Worm (Caenorhabditis elegans) whole organism, late embryonic: ENCODE data around the gene F48E3.2.

ENCODE experiments used
- ama-1 ChIP-seq: fragments of 150-350 bp; optimal IDR thresholded peaks from 2 replicates; lab custom pipeline; 2014
- ceh-9 ChIP-seq: sonication (generic microtip); optimal IDR thresholded peaks from 2 replicates; lab custom pipeline; 2016; ENCODE audit warnings: mild to moderate bottlenecking, missing genetic modification characterization, inconsistent platforms, missing compliant biosample characterization
- nfya-1 ChIP-seq: sonication (generic microtip); optimal IDR thresholded peaks from 2 replicates; lab custom pipeline; 2017; ENCODE audit warnings: missing genetic modification characterization, mild to moderate bottlenecking, missing compliant biosample characterization, antibody characterized with exemption, moderate library complexity
- nhr-11 ChIP-seq: fragments of 150-350 bp; optimal IDR thresholded peaks from 2 replicates; lab custom pipeline; 2014; ENCODE audit warnings: missing biosample characterization, missing genetic modification characterization
- tbx-2 ChIP-seq: sonication (generic microtip); optimal IDR thresholded peaks from 2 replicates; lab custom pipeline; 2016; ENCODE audit warnings: missing genetic modification characterization, missing compliant biosample characterization

DNA sequence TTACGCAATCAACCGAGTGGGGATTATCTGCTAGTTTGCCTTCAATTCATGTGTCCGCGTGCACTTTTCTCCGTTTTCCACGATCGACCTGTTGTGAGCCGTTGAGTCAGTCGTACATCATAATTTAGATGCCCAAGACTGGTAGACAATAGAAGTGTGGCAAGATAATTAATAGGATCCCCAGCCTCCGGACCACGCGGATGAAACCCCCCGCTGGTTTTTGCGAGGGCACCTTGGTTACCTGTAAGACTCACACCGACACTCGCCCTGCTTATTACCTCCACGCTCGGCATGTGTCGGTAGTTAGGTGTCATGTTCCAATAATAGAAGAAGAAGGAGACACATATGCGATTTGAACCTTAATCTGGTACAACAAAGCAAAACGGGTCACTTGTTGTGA is 37.0 kb downstream of the F48E3.2 start:
- TF ChIP-seq ceh-9 (tag; lab: Kevin White, UChicago) (no peak), tbx-2 (tag; lab: Kevin White, UChicago) (no peak), nfya-1 (no peak), nhr-11 (no peak), ama-1 (lab: Kevin White, UChicago) (no peak)
